Worm (Caenorhabditis elegans) whole organism, L1 larva: ENCODE results near the gene ZK1240.3.

Experiments
- C16A3.4 ChIP-seq: fragments of 150-350 bp; optimal IDR thresholded peaks from 2 replicates; lab custom pipeline; 2014; ENCODE audit warnings: missing biosample characterization, missing genetic modification characterization
- C34B4.2 ChIP-seq: sonication (generic microtip); optimal IDR thresholded peaks from 2 replicates; lab custom pipeline; 2017; ENCODE audit warnings: mild to moderate bottlenecking, missing genetic modification characterization, missing compliant biosample characterization
- F16B12.6 ChIP-seq: fragments of 150-350 bp; optimal IDR thresholded peaks from 2 replicates; lab custom pipeline; 2014; ENCODE audit warnings: missing biosample characterization, missing genetic modification characterization
- Y116A8C.19 ChIP-seq: sonication (generic microtip); optimal IDR thresholded peaks from 2 replicates; lab custom pipeline; 2016; ENCODE audit warnings: missing compliant biosample characterization, missing genetic modification characterization, borderline replicate concordance
- aly-2 ChIP-seq: fragments of 150-350 bp; optimal IDR thresholded peaks from 2 replicates; lab custom pipeline; 2014; ENCODE audit warnings: missing biosample characterization, missing genetic modification characterization
- ces-1 ChIP-seq: fragments of 150-350 bp; optimal IDR thresholded peaks from 2 replicates; lab custom pipeline; 2014; ENCODE audit warnings: missing biosample characterization, missing genetic modification reagents, missing genetic modification characterization
- efl-1 ChIP-seq, 4 experiments: fragments of 150-350 bp; optimal IDR thresholded peaks in 3 of 4; peaks in 1 of 4; 1 replicate in 1 of 4; 2 replicates in 3 of 4; lab custom pipeline; 2014; ENCODE audit warnings: missing biosample characterization in 2 of 4, missing genetic modification characterization in 2 of 4, missing genetic modification reagents in 2 of 4
- efl-3 ChIP-seq: fragments of 200-800 bp; sonication (Bioruptor generic); optimal IDR thresholded peaks from 2 replicates; lab custom pipeline; 2018; ENCODE audit warnings: mild to moderate bottlenecking, missing genetic modification characterization, missing compliant biosample characterization
- elt-2 ChIP-seq: sonication (generic microtip); optimal IDR thresholded peaks from 2 replicates; lab custom pipeline; 2016; ENCODE audit warnings: missing genetic modification characterization, mild to moderate bottlenecking, inconsistent platforms, missing compliant biosample characterization, missing genetic modification reagents
- ets-5 ChIP-seq: fragments of 200-800 bp; sonication (Bioruptor generic); IDR thresholded peaks from 2 replicates; pipeline ENCODE4 v1.3.6; 2022; ENCODE audit warnings: missing genetic modification characterization, missing compliant biosample characterization
- fos-1 ChIP-seq: fragments of 150-350 bp; optimal IDR thresholded peaks from 2 replicates; lab custom pipeline; 2014; ENCODE audit warnings: missing biosample characterization, missing genetic modification characterization
- hpl-2 ChIP-seq: fragments of 150-350 bp; optimal IDR thresholded peaks from 2 replicates; lab custom pipeline; 2014; ENCODE audit warnings: missing biosample characterization, missing genetic modification reagents, missing genetic modification characterization
- isw-1 ChIP-seq: fragments of 200-800 bp; sonication (Bioruptor generic); IDR thresholded peaks from 2 replicates; pipeline ENCODE4 v1.3.6; 2022; ENCODE audit warnings: missing genetic modification characterization, missing compliant biosample characterization
- jun-1 ChIP-seq: fragments of 150-350 bp; optimal IDR thresholded peaks from 2 replicates; lab custom pipeline; 2014; ENCODE audit warnings: missing biosample characterization, missing genetic modification reagents, missing genetic modification characterization
- lin-13 ChIP-seq: fragments of 150-350 bp; optimal IDR thresholded peaks from 2 replicates; lab custom pipeline; 2014; ENCODE audit warnings: missing biosample characterization, missing genetic modification reagents, missing genetic modification characterization
- mab-9 ChIP-seq: fragments of 200-800 bp; sonication (Bioruptor generic); IDR thresholded peaks from 2 replicates; pipeline ENCODE4 v1.3.6; 2022; ENCODE audit warnings: missing genetic modification reagents, missing genetic modification characterization, missing compliant biosample characterization
- mdl-1 ChIP-seq, 2 experiments: fragments of 150-350 bp; optimal IDR thresholded peaks; 2 replicates each; lab custom pipeline; 2014 to 2017; ENCODE audit warnings: missing biosample characterization in 2 of 2, missing genetic modification characterization in 2 of 2, inconsistent platforms in 1 of 2
- mep-1 ChIP-seq: fragments of 150-350 bp; optimal IDR thresholded peaks from 2 replicates; lab custom pipeline; 2014; ENCODE audit warnings: missing biosample characterization, missing genetic modification characterization
- nhr-11 ChIP-seq: fragments of 150-350 bp; optimal IDR thresholded peaks from 2 replicates; lab custom pipeline; 2014; ENCODE audit warnings: missing biosample characterization, missing genetic modification characterization
- nhr-12 ChIP-seq: sonication (generic microtip); optimal IDR thresholded peaks from 2 replicates; lab custom pipeline; 2017; ENCODE audit warnings: missing biosample characterization, missing genetic modification characterization
- nhr-237 ChIP-seq: fragments of 150-350 bp; optimal IDR thresholded peaks from 2 replicates; lab custom pipeline; 2014; ENCODE audit warnings: missing biosample characterization, missing genetic modification characterization
- nhr-71 ChIP-seq: sonication (generic microtip); optimal IDR thresholded peaks from 2 replicates; lab custom pipeline; 2016; ENCODE audit warnings: mild to moderate bottlenecking, missing genetic modification characterization, moderate library complexity, missing compliant biosample characterization
- nhr-76 ChIP-seq: sonication (generic microtip); optimal IDR thresholded peaks from 2 replicates; lab custom pipeline; 2017; ENCODE audit warnings: missing biosample characterization, missing genetic modification characterization
- pag-3 ChIP-seq: sonication (generic microtip); optimal IDR thresholded peaks from 2 replicates; lab custom pipeline; 2017; ENCODE audit warnings: missing genetic modification characterization, mild to moderate bottlenecking, missing compliant biosample characterization, antibody characterized with exemption, borderline replicate concordance; ENCODE audit not compliant: insufficient read depth
- pax-3 ChIP-seq: fragments of 200-800 bp; sonication (Bioruptor generic); optimal IDR thresholded peaks from 2 replicates; lab custom pipeline; 2018; ENCODE audit warnings: mild to moderate bottlenecking, missing genetic modification characterization, moderate library complexity, missing compliant biosample characterization
- rnt-1 ChIP-seq: sonication (generic microtip); optimal IDR thresholded peaks from 2 replicates; lab custom pipeline; 2016; ENCODE audit warnings: mild to moderate bottlenecking, missing genetic modification characterization, moderate library complexity, missing compliant biosample characterization
- sptf-1 ChIP-seq: fragments of 150-350 bp; optimal IDR thresholded peaks from 2 replicates; lab custom pipeline; 2014; ENCODE audit warnings: missing biosample characterization, missing genetic modification characterization
- unc-62 ChIP-seq: fragments of 150-350 bp; optimal IDR thresholded peaks from 2 replicates; lab custom pipeline; 2014; ENCODE audit warnings: missing biosample characterization, missing genetic modification reagents, missing genetic modification characterization
- unc-86 ChIP-seq: sonication (generic microtip); optimal IDR thresholded peaks from 2 replicates; lab custom pipeline; 2016; ENCODE audit warnings: missing genetic modification characterization, missing compliant biosample characterization
- unc-98 ChIP-seq: fragments of 200-800 bp; sonication (Bioruptor generic); IDR thresholded peaks from 2 replicates; pipeline ENCODE4 v1.3.6; 2022; ENCODE audit warnings: missing genetic modification characterization, missing compliant biosample characterization
- vab-15 ChIP-seq: sonication (generic microtip); optimal IDR thresholded peaks from 2 replicates; lab custom pipeline; 2017; ENCODE audit warnings: missing genotype, mild to moderate bottlenecking, missing genetic modification characterization, missing compliant biosample characterization
- zip-4 ChIP-seq: fragments of 200-800 bp; sonication (Bioruptor generic); optimal IDR thresholded peaks from 2 replicates; lab custom pipeline; 2018; ENCODE audit warnings: mild to moderate bottlenecking, missing genetic modification characterization, moderate library complexity, missing compliant biosample characterization
- ztf-11 ChIP-seq, 2 experiments: sonication (generic microtip); optimal IDR thresholded peaks; 2 replicates each; lab custom pipeline; 2016 to 2017; ENCODE audit warnings: missing genetic modification characterization in 2 of 2, missing biosample characterization in 1 of 2, missing compliant biosample characterization in 1 of 2

Gene ZK1240.3

ce11 chrII:2295817-2296315, 24.3 kb upstream of the ZK1240.3 start, which contains the start of gene fbxc-25:
Gene fbxc-25 (minus strand): TSS chrII:2296265.
- TF ChIP-seq rnt-1 (tag; lab: Kevin White, UChicago) (no peak), mep-1 (no peak), lin-13 (GFP tag; lab: Kevin White, UChicago) (no peak), C34B4.2 (tag; lab: Kevin White, UChicago) (no peak), fos-1 (no peak), vab-15 (tag; lab: Kevin White, UChicago) (no peak), pag-3 (tag; lab: Kevin White, UChicago) (no peak)

ce11 chrII:2298742-2299141, 21.4 kb upstream of the ZK1240.3 start, which contains the start of gene B0281.4:
Gene B0281.4 (minus strand): TSS chrII:2298842.
- TF ChIP-seq jun-1 (tag; lab: Kevin White, UChicago) (no peak), ces-1 (GFP tag; lab: Kevin White, UChicago) (no peak), pax-3 (tag; lab: Kevin White, UChicago) (no peak), ztf-11 (tag; optimal IDR thresholded peaks at IDR 0.05; lab: Kevin White, UChicago) (no peak), hpl-2 (no peak), mdl-1 (tag; optimal IDR thresholded peaks at IDR 0.05; lab: Kevin White, UChicago) (no peak), efl-1 (optimal IDR thresholded peaks at IDR 0.05; lab: Kevin White, UChicago) (no peak), efl-1 (GFP tag; optimal IDR thresholded peaks at IDR 0.05 in 1 of 2; lab: Kevin White, UChicago) (no peak), isw-1 (no peak), C16A3.4 (no peak), F16B12.6 (tag; lab: Kevin White, UChicago) (no peak), elt-2 (tag; lab: Kevin White, UChicago) (no peak), pag-3 (tag; lab: Kevin White, UChicago) (no peak), unc-98 (GFP tag; lab: Robert Waterston, UW) (no peak), nhr-12 (tag; lab: Kevin White, UChicago) (no peak), nhr-237 (tag; lab: Kevin White, UChicago) (no peak), unc-62 (GFP tag; lab: Kevin White, UChicago) (no peak), sptf-1 (tag; lab: Kevin White, UChicago) (no peak), nhr-11 (no peak)

- no peak for TF ChIP-seq jun-1 (tag; lab: Kevin White, UChicago)
- TF ChIP-seq mab-9 (GFP tag; lab: Robert Waterston, UW), result no peak
- no peak for TF ChIP-seq vab-15 (tag; lab: Kevin White, UChicago)
- no peak for TF ChIP-seq nhr-71 (tag; lab: Kevin White, UChicago)
- no peak for TF ChIP-seq unc-86 (tag; lab: Kevin White, UChicago)
- no peak for TF ChIP-seq Y116A8C.19 (tag; lab: Kevin White, UChicago)
- no peak for TF ChIP-seq aly-2 (tag; lab: Kevin White, UChicago)
- no peak for TF ChIP-seq ets-5 (GFP tag; lab: Robert Waterston, UW)
- no peak for TF ChIP-seq unc-98 (GFP tag; lab: Robert Waterston, UW)
- TF ChIP-seq zip-4, result no peak
- TF ChIP-seq nhr-76, result no peak
- TF ChIP-seq sptf-1 (tag; lab: Kevin White, UChicago), result no peak
- no peak for TF ChIP-seq efl-3 (GFP tag; lab: Kevin White, UChicago)
- TF ChIP-seq unc-62 (GFP tag; lab: Kevin White, UChicago), result no peak
- no peak for TF ChIP-seq elt-2 (tag; lab: Kevin White, UChicago)
- TF ChIP-seq, all 84 proteins: peak for 0
Measured at ce11 chrII:2300861-2301260, 19.3 kb upstream of the ZK1240.3 start, which contains the start of gene B0281.5. Gene B0281.5 (minus strand): TSS chrII:2300961.

ce11 chrII:2302330-2302729, 17.8 kb upstream of the ZK1240.3 start, which contains the start of gene B0281.6:
Gene B0281.6 (minus strand): TSS chrII:2302430.
- TF ChIP-seq efl-1 (optimal IDR thresholded peaks at IDR 0.05; lab: Kevin White, UChicago) (no peak), efl-1 (GFP tag; optimal IDR thresholded peaks at IDR 0.05 in 1 of 2; lab: Kevin White, UChicago) (peak in 1 of 2 experiments; percentile 22), nhr-11 (no peak)
